Fruit fly (Drosophila melanogaster) Kc167 (cell line): ENCODE results near the gene CG33278.

Experiments
- insv ChIP-seq: fragments of >200 bp; optimal IDR thresholded peaks from 3 replicates; lab custom pipeline; 2018; ENCODE audit warnings: missing external identifiers
- ttk ChIP-seq: sonication (Bioruptor generic); optimal IDR thresholded peaks from 2 replicates; lab custom pipeline; 2017; ENCODE audit warnings: missing external identifiers

DNA sequence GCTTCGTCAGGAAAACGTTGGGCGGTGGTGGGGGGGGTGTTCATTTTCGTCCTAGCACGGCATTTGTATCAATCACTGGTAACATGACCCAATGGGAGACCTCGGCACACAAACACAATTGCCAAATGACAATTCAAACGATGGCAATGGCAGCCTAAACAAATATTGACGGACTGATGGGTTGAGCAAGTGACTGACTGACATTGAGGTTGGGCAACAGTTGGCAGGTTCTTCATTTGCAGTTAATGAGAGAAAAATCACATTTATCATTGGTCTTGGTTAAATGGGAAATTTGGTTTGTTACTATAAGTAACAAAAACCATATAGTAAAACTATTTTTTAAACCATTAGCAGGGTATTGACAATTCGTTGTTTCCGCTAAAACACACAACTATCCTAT, 1.6 kb upstream of the CG33278 start:
- TF ChIP-seq ttk (lab: Kevin White, UChicago) (no peak), insv (lab: Kevin White, UChicago) (no peak)
